Fruit fly (Drosophila melanogaster) whole organism, embryonic: ENCODE measurements around the gene mdu.

Experiments
- Bdp1 ChIP-seq: fragments of 200-800 bp; sonication (Bioruptor generic); optimal IDR thresholded peaks from 3 replicates; lab custom pipeline; 2016; ENCODE audit warnings: missing biosample characterization, missing genetic modification characterization
- Bgb ChIP-seq: fragments of 200-800 bp; sonication (Bioruptor generic); IDR thresholded peaks from 2 replicates; pipeline ENCODE4 v1.3.6; 2022; ENCODE audit warnings: missing biosample characterization, missing genetic modification characterization; ENCODE audit not compliant: partially characterized antibody
- CG10209 ChIP-seq: fragments of 200-800 bp; sonication (Bioruptor generic); optimal IDR thresholded peaks from 3 replicates; lab custom pipeline; 2017; ENCODE audit warnings: missing biosample characterization, mild to moderate bottlenecking, missing genetic modification characterization, missing genetic modification reagents
- CG10979 ChIP-seq: fragments of 200-800 bp; sonication (Bioruptor generic); optimal IDR thresholded peaks from 2 replicates; lab custom pipeline; 2018; ENCODE audit warnings: missing biosample characterization, mild to moderate bottlenecking, missing genetic modification characterization, moderate library complexity
- CG11695 ChIP-seq: fragments of 200-800 bp; sonication (Bioruptor generic); IDR thresholded peaks from 3 replicates; pipeline ENCODE4 v1.3.6; 2022; ENCODE audit warnings: missing biosample characterization, missing genetic modification characterization
- CG12744 ChIP-seq: fragments of 200-800 bp; sonication (Bioruptor generic); optimal IDR thresholded peaks from 2 replicates; lab custom pipeline; 2016; ENCODE audit warnings: missing biosample characterization, missing genetic modification characterization
- CG13775 ChIP-seq: fragments of 200-800 bp; sonication (Bioruptor generic); optimal IDR thresholded peaks from 3 replicates; lab custom pipeline; 2017; ENCODE audit warnings: missing biosample characterization, mild to moderate bottlenecking, missing genetic modification characterization
- CG16815 ChIP-seq: fragments of 200-800 bp; sonication (Bioruptor generic); optimal IDR thresholded peaks from 3 replicates; lab custom pipeline; 2017; ENCODE audit warnings: missing biosample characterization, mild to moderate bottlenecking, missing genetic modification characterization
- CG17568 ChIP-seq: fragments of 200-800 bp; sonication (Bioruptor generic); optimal IDR thresholded peaks from 2 replicates; lab custom pipeline; 2018; ENCODE audit warnings: missing biosample characterization, mild to moderate bottlenecking, missing genetic modification characterization, moderate library complexity
- CG2129 ChIP-seq: fragments of 200-800 bp; sonication (Bioruptor generic); IDR thresholded peaks from 2 replicates; pipeline ENCODE4 v1.3.6; 2022; ENCODE audit warnings: missing biosample characterization, missing genetic modification characterization; ENCODE audit not compliant: partially characterized antibody
- CG2199 ChIP-seq: fragments of 200-800 bp; sonication (Bioruptor generic); IDR thresholded peaks from 3 replicates; pipeline ENCODE4 v1.3.6; 2022; ENCODE audit warnings: missing biosample characterization, missing genetic modification characterization
- CG30403 ChIP-seq: fragments of 200-800 bp; sonication (Bioruptor generic); optimal IDR thresholded peaks from 3 replicates; lab custom pipeline; 2016; ENCODE audit warnings: missing biosample characterization, missing genetic modification characterization
- CG3281 ChIP-seq: fragments of 200-800 bp; sonication (Bioruptor generic); optimal IDR thresholded peaks from 3 replicates; lab custom pipeline; 2017; ENCODE audit warnings: missing biosample characterization, mild to moderate bottlenecking, missing genetic modification characterization
- CG33557 ChIP-seq: fragments of 200-800 bp; sonication (Bioruptor generic); optimal IDR thresholded peaks from 2 replicates; lab custom pipeline; 2019; ENCODE audit warnings: missing biosample characterization, mild to moderate bottlenecking, missing genetic modification characterization, moderate library complexity
- CG34376 ChIP-seq: fragments of 200-800 bp; sonication (Bioruptor generic); optimal IDR thresholded peaks from 2 replicates; lab custom pipeline; 2018; ENCODE audit warnings: missing biosample characterization, mild to moderate bottlenecking, missing genetic modification characterization
- CG3726 ChIP-seq: fragments of 200-800 bp; sonication (Bioruptor generic); IDR thresholded peaks from 3 replicates; pipeline ENCODE4, ENCODE4 v1.3.6; 2022; ENCODE audit warnings: missing biosample characterization, missing genetic modification characterization
- CG4707 ChIP-seq: fragments of 200-800 bp; sonication (Bioruptor generic); optimal IDR thresholded peaks from 2 replicates; lab custom pipeline; 2018; ENCODE audit warnings: missing biosample characterization, mild to moderate bottlenecking, missing genetic modification characterization, moderate library complexity
- CG6272 ChIP-seq: fragments of 200-800 bp; sonication (Bioruptor generic); IDR thresholded peaks from 2 replicates; pipeline ENCODE4 v1.3.6; 2022; ENCODE audit warnings: missing biosample characterization, missing genetic modification characterization
- CG7928 ChIP-seq: fragments of 200-800 bp; sonication (Bioruptor generic); optimal IDR thresholded peaks from 2 replicates; lab custom pipeline; 2017; ENCODE audit warnings: missing biosample characterization, mild to moderate bottlenecking, missing genetic modification characterization
- CG8089 ChIP-seq: fragments of 200-800 bp; sonication (Bioruptor generic); optimal IDR thresholded peaks from 3 replicates; lab custom pipeline; 2016; ENCODE audit warnings: missing biosample characterization, missing genetic modification characterization
- CG8388 ChIP-seq: fragments of 200-800 bp; sonication (Bioruptor generic); optimal IDR thresholded peaks from 2 replicates; lab custom pipeline; 2019; ENCODE audit warnings: missing biosample characterization, mild to moderate bottlenecking, missing genetic modification characterization, moderate library complexity
- CG9727 ChIP-seq: fragments of 200-800 bp; sonication (Bioruptor generic); optimal IDR thresholded peaks from 3 replicates; lab custom pipeline; 2017; ENCODE audit warnings: missing biosample characterization, mild to moderate bottlenecking, missing genetic modification characterization
- Dp ChIP-seq: fragments of 200-800 bp; sonication (Bioruptor generic); optimal IDR thresholded peaks from 2 replicates; lab custom pipeline; 2018; ENCODE audit warnings: missing biosample characterization, mild to moderate bottlenecking, missing genetic modification characterization, moderate library complexity
- HLH54F ChIP-seq: fragments of 200-800 bp; sonication (Bioruptor generic); optimal IDR thresholded peaks from 3 replicates; lab custom pipeline; 2016; ENCODE audit warnings: missing biosample characterization, missing genetic modification characterization
- Hr78 ChIP-seq, 2 experiments: fragments of 200-800 bp in 1 of 2; fragments of >200 bp in 1 of 2; sonication (Bioruptor generic) in 1 of 2; optimal IDR thresholded peaks; 2 replicates each; lab custom pipeline; 2017 to 2019; ENCODE audit warnings: missing biosample characterization in 2 of 2, missing genetic modification characterization in 2 of 2, mild to moderate bottlenecking in 1 of 2, moderate library complexity in 1 of 2
- Mes4 ChIP-seq: fragments of 200-800 bp; sonication (Bioruptor generic); optimal IDR thresholded peaks from 2 replicates; lab custom pipeline; 2016; ENCODE audit warnings: missing biosample characterization, missing genetic modification characterization
- NC2β ChIP-seq: fragments of 200-800 bp; sonication (Bioruptor generic); optimal IDR thresholded peaks from 2 replicates; lab custom pipeline; 2016; ENCODE audit warnings: missing biosample characterization, missing genetic modification characterization
- NFAT ChIP-seq: fragments of 200-800 bp; sonication (Bioruptor generic); IDR thresholded peaks from 2 replicates; pipeline ENCODE4 v1.3.6; 2022; ENCODE audit warnings: missing biosample characterization, missing genetic modification characterization
- NfI ChIP-seq: fragments of 200-800 bp; sonication (Bioruptor generic); optimal IDR thresholded peaks from 3 replicates; lab custom pipeline; 2018; ENCODE audit warnings: missing biosample characterization, mild to moderate bottlenecking, missing genetic modification characterization, moderate library complexity
- Ptx1 ChIP-seq: fragments of 200-800 bp; sonication (Bioruptor generic); IDR thresholded peaks from 2 replicates; pipeline ENCODE4 v1.3.6; 2022; ENCODE audit warnings: missing biosample characterization, missing genetic modification characterization
- Rx ChIP-seq: fragments of 200-800 bp; sonication (Bioruptor generic); IDR thresholded peaks from 2 replicates; pipeline ENCODE4 v1.3.6; 2022; ENCODE audit warnings: missing biosample characterization, missing genetic modification characterization
- Six4 ChIP-seq: fragments of 200-800 bp; sonication (Bioruptor generic); optimal IDR thresholded peaks from 2 replicates; lab custom pipeline; 2016; ENCODE audit warnings: missing biosample characterization, missing genetic modification characterization
- amos ChIP-seq: fragments of 200-800 bp; sonication (Bioruptor generic); IDR thresholded peaks from 2 replicates; pipeline ENCODE4 v1.3.6; 2022; ENCODE audit warnings: missing biosample characterization, missing genetic modification characterization; ENCODE audit not compliant: partially characterized antibody
- bbx ChIP-seq: fragments of 200-800 bp; sonication (Bioruptor generic); IDR thresholded peaks from 2 replicates; pipeline ENCODE4 v1.3.6; 2022; ENCODE audit warnings: missing biosample characterization, missing genetic modification characterization; ENCODE audit not compliant: partially characterized antibody
- bigmax ChIP-seq: fragments of 200-800 bp; sonication (Bioruptor generic); optimal IDR thresholded peaks from 2 replicates; lab custom pipeline; 2018; ENCODE audit warnings: missing biosample characterization, mild to moderate bottlenecking, missing genetic modification characterization
- cg ChIP-seq: fragments of 200-800 bp; sonication (Bioruptor generic); optimal IDR thresholded peaks from 3 replicates; lab custom pipeline; 2019; ENCODE audit warnings: missing biosample characterization, mild to moderate bottlenecking, missing genetic modification characterization, moderate library complexity
- ci ChIP-seq: fragments of 200-800 bp; sonication (Bioruptor generic); IDR thresholded peaks from 3 replicates; pipeline ENCODE4 v1.3.6; 2022; ENCODE audit warnings: missing biosample characterization, missing genetic modification characterization
- cwo ChIP-seq: fragments of 200-800 bp; sonication (Bioruptor generic); optimal IDR thresholded peaks from 3 replicates; lab custom pipeline; 2017; ENCODE audit warnings: missing biosample characterization, missing genetic modification characterization, mild to moderate bottlenecking, moderate library complexity, missing genetic modification reagents
- fd64A ChIP-seq: fragments of 200-800 bp; sonication (Bioruptor generic); optimal IDR thresholded peaks from 3 replicates; lab custom pipeline; 2018; ENCODE audit warnings: missing biosample characterization, mild to moderate bottlenecking, missing genetic modification characterization
- gce ChIP-seq: fragments of 200-800 bp; sonication (Bioruptor generic); IDR thresholded peaks from 3 replicates; pipeline ENCODE4 v1.3.6; 2022; ENCODE audit warnings: missing biosample characterization, missing genetic modification characterization
- h ChIP-seq: fragments of >200 bp; optimal IDR thresholded peaks from 2 replicates; lab custom pipeline; 2017
- kah ChIP-seq: fragments of 200-800 bp; sonication (Bioruptor generic); optimal IDR thresholded peaks from 2 replicates; lab custom pipeline; 2018; ENCODE audit warnings: missing biosample characterization, mild to moderate bottlenecking, missing genetic modification characterization
- nom ChIP-seq: fragments of 200-800 bp; sonication (Bioruptor generic); optimal IDR thresholded peaks from 2 replicates; lab custom pipeline; 2017; ENCODE audit warnings: missing biosample characterization, missing genetic modification characterization, mild to moderate bottlenecking, moderate library complexity, missing genetic modification reagents
- pb ChIP-seq: fragments of 200-800 bp; sonication (Bioruptor generic); optimal IDR thresholded peaks from 3 replicates; lab custom pipeline; 2016; ENCODE audit warnings: missing biosample characterization, missing genetic modification characterization
- pho ChIP-seq: fragments of 200-800 bp; sonication (Bioruptor generic); optimal IDR thresholded peaks from 2 replicates; lab custom pipeline; 2016; ENCODE audit warnings: missing biosample characterization, missing genetic modification characterization
- pita ChIP-seq: fragments of 200-800 bp; sonication (Bioruptor generic); optimal IDR thresholded peaks from 2 replicates; lab custom pipeline; 2017; ENCODE audit warnings: missing biosample characterization, mild to moderate bottlenecking, missing genetic modification characterization
- ranshi ChIP-seq: fragments of 200-800 bp; sonication (Bioruptor generic); IDR thresholded peaks from 2 replicates; pipeline ENCODE4 v1.3.6; 2022; ENCODE audit warnings: missing biosample characterization, missing genetic modification characterization
- stc ChIP-seq: fragments of 200-800 bp; sonication (Bioruptor generic); IDR thresholded peaks from 2 replicates; pipeline ENCODE4 v1.3.6; 2022; ENCODE audit warnings: missing biosample characterization, missing genetic modification characterization
- tin ChIP-seq: fragments of 200-800 bp; sonication (Bioruptor generic); optimal IDR thresholded peaks from 3 replicates; lab custom pipeline; 2016; ENCODE audit warnings: missing biosample characterization, missing genetic modification characterization
- trh ChIP-seq: fragments of 200-800 bp; sonication (Bioruptor generic); optimal IDR thresholded peaks from 2 replicates; lab custom pipeline; 2016; ENCODE audit warnings: missing biosample characterization, missing genetic modification characterization

The mdu gene

dm6 chrX:12473953-12474468 lies 23.0 kb upstream of the mdu start (continued):
- no peak for TF ChIP-seq HLH54F (GFP tag; lab: Kevin White, UChicago)
- peak; percentile 39 for TF ChIP-seq CG17568
- TF ChIP-seq cg (GFP tag; lab: Kevin White, UChicago) = no peak
- TF ChIP-seq CG10209 = peak; percentile 78
- no peak for TF ChIP-seq CG4707 (GFP tag; lab: Kevin White, UChicago)
- TF ChIP-seq CG2129 (GFP tag; lab: Robert Waterston, UW) = no peak
- no peak for TF ChIP-seq pb (GFP tag; lab: Kevin White, UChicago)
- peak; percentile 55 for TF ChIP-seq CG16815 (GFP tag; lab: Kevin White, UChicago)
- peak; percentile 2 for TF ChIP-seq trh (GFP tag; lab: Kevin White, UChicago)
- TF ChIP-seq CG2199 (GFP tag; lab: Robert Waterston, UW) = no peak
- TF ChIP-seq stc (GFP tag; lab: Robert Waterston, UW) = peak; percentile 69
- TF ChIP-seq CG11695 (GFP tag; lab: Robert Waterston, UW) = peak; percentile 79
- no peak for TF ChIP-seq h (lab: Kevin White, UChicago)
- TF ChIP-seq Ptx1 (GFP tag; lab: Robert Waterston, UW) = peak; percentile 85
- TF ChIP-seq Dp (GFP tag; lab: Kevin White, UChicago) = no peak
- TF ChIP-seq Bdp1 (GFP tag; lab: Kevin White, UChicago) = no peak
- TF ChIP-seq kah (GFP tag; lab: Kevin White, UChicago) = peak; percentile 53
- TF ChIP-seq bigmax (GFP tag; lab: Kevin White, UChicago) = no peak
- peak; percentile 62 for TF ChIP-seq CG6272
- 0 out of 2 replicates have a peak, but pooled peaks have one; percentile 7 for TF ChIP-seq Rx (GFP tag; lab: Robert Waterston, UW)
- no peak for TF ChIP-seq pita (GFP tag; lab: Kevin White, UChicago)
- TF ChIP-seq pho (GFP tag; lab: Kevin White, UChicago) = no peak
- no peak for TF ChIP-seq nom (GFP tag; lab: Kevin White, UChicago)
- no peak for TF ChIP-seq bbx
- peak; percentile 57 for TF ChIP-seq tin (GFP tag; lab: Kevin White, UChicago)
- TF ChIP-seq CG13775 (GFP tag; lab: Kevin White, UChicago) = peak; percentile 70
- TF ChIP-seq CG34376 = peak; percentile 78
- peak; percentile 51; the same call in 1 of the 3 replicates for TF ChIP-seq ci (GFP tag; lab: Robert Waterston, UW)
- TF ChIP-seq CG10979 (tag; lab: Kevin White, UChicago) = peak; percentile 75
- TF ChIP-seq NFAT (GFP tag; lab: Robert Waterston, UW) = peak; percentile 65
- TF ChIP-seq CG3726 (GFP tag; lab: Robert Waterston, UW) = no peak
- TF ChIP-seq CG3281 (GFP tag; lab: Kevin White, UChicago) = peak; percentile 81
- TF ChIP-seq cwo (GFP tag; lab: Kevin White, UChicago) = peak; percentile 82
- TF ChIP-seq Bgb (GFP tag; lab: Robert Waterston, UW) = no peak
- TF ChIP-seq NfI = peak; percentile 78
- peak; percentile 75 for TF ChIP-seq CG8388
- peak; percentile 57; the same call in 1 of the 2 replicates for TF ChIP-seq ranshi
- TF ChIP-seq Six4 (GFP tag; lab: Kevin White, UChicago) = peak; percentile 59
- TF ChIP-seq Hr78 (GFP tag; optimal IDR thresholded peaks at IDR 0.05; lab: Kevin White, UChicago) = peak in 1 of 2 experiments; percentile 50
- no peak for TF ChIP-seq Mes4 (GFP tag; lab: Kevin White, UChicago)
- peak; percentile 32 for TF ChIP-seq fd64A
- TF ChIP-seq CG7928 (GFP tag; lab: Kevin White, UChicago) = peak; percentile 20
- 0 out of 3 replicates have a peak, but pooled peaks have one; percentile 20 for TF ChIP-seq gce (GFP tag; lab: Robert Waterston, UW)
- TF ChIP-seq NC2β = no peak
- no peak for TF ChIP-seq CG12744 (GFP tag; lab: Kevin White, UChicago)
- TF ChIP-seq CG33557 (GFP tag; lab: Kevin White, UChicago) = peak; percentile 67
- peak; percentile 82 for TF ChIP-seq CG30403 (GFP tag; lab: Kevin White, UChicago)
- TF ChIP-seq CG9727 (GFP tag; lab: Kevin White, UChicago) = peak; percentile 76
- TF ChIP-seq CG8089 = no peak
- no peak for TF ChIP-seq amos (GFP tag; lab: Robert Waterston, UW)
